Fruit fly (Drosophila melanogaster): Measurements from ENCODE around the gene CG14207.

The CG14207 gene

dm6 chrX:19604997-19605396 is at the start of gene CG14207:
CG14207 (plus strand) TSS chrX:19605199.
- TF ChIP-seq Ets96B (tag; optimal IDR thresholded peaks at IDR 0.05): no peak
- no peak for TF ChIP-seq Eip93F (GFP tag; optimal IDR thresholded peaks at IDR 0.05)
- TF ChIP-seq CG15336 (GFP tag; IDR thresholded peaks at IDR 0.05): no peak
- TF ChIP-seq CG31627 (GFP tag; optimal IDR thresholded peaks at IDR 0.05): no peak
- TF ChIP-seq CG3032 (tag; optimal IDR thresholded peaks at IDR 0.05): peak; percentile 0
- TF ChIP-seq topi (GFP tag; optimal IDR thresholded peaks at IDR 0.05): no peak
- TF ChIP-seq fkh (GFP tag; optimal IDR thresholded peaks at IDR 0.05): no peak
- no peak for TF ChIP-seq spab (GFP tag; optimal IDR thresholded peaks at IDR 0.05)
- TF ChIP-seq Hr4 (GFP tag; optimal IDR thresholded peaks at IDR 0.05): no peak
- TF ChIP-seq salr (GFP tag; optimal IDR thresholded peaks at IDR 0.05): no peak
- TF ChIP-seq Smox (GFP tag; optimal IDR thresholded peaks at IDR 0.05): no peak
- TF ChIP-seq CG6163 (GFP tag; IDR thresholded peaks at IDR 0.05): peak; percentile 47; the same call in 1 of the 3 replicates
- TF ChIP-seq Ets21C (GFP tag; optimal IDR thresholded peaks at IDR 0.05): no peak
- TF ChIP-seq CG11902 (GFP tag; optimal IDR thresholded peaks at IDR 0.05): no peak
- TF ChIP-seq CG7368 (GFP tag; optimal IDR thresholded peaks at IDR 0.05): no peak
- TF ChIP-seq Eip78C (GFP tag): peak; percentile 66
- TF ChIP-seq cyc (GFP tag; optimal IDR thresholded peaks at IDR 0.05): no peak
- no peak for TF ChIP-seq CG8319 (GFP tag; optimal IDR thresholded peaks at IDR 0.05)
- TF ChIP-seq CG4318 (GFP tag; optimal IDR thresholded peaks at IDR 0.05): no peak
- no peak for TF ChIP-seq Blimp-1 (GFP tag; optimal IDR thresholded peaks at IDR 0.05)
- no peak for TF ChIP-seq lz (GFP tag; optimal IDR thresholded peaks at IDR 0.05)
- peak; percentile 31 for TF ChIP-seq CG6808 (GFP tag; optimal IDR thresholded peaks at IDR 0.05)
- no peak for TF ChIP-seq CG10669 (GFP tag; optimal IDR thresholded peaks at IDR 0.05)
- no peak for TF ChIP-seq CG6854 (GFP tag; optimal IDR thresholded peaks at IDR 0.05)
- TF ChIP-seq CG6792 (GFP tag; optimal IDR thresholded peaks at IDR 0.05): no peak
- no peak for TF ChIP-seq CG34406 (GFP tag; optimal IDR thresholded peaks at IDR 0.05)
- no peak for TF ChIP-seq net (GFP tag; optimal IDR thresholded peaks at IDR 0.05)
- peak; percentile 3 for TF ChIP-seq Met (GFP tag; optimal IDR thresholded peaks at IDR 0.05)
- no peak for TF ChIP-seq CG11294 (GFP tag; IDR thresholded peaks at IDR 0.05)
- TF ChIP-seq OdsH (GFP tag; optimal IDR thresholded peaks at IDR 0.05): no peak
- TF ChIP-seq Hr39 (GFP tag; optimal IDR thresholded peaks at IDR 0.05): no peak
- TF ChIP-seq Sox14 (GFP tag; optimal IDR thresholded peaks at IDR 0.05): peak; percentile 34
- no peak for TF ChIP-seq Lpt (GFP tag; optimal IDR thresholded peaks at IDR 0.05)
- TF ChIP-seq Eip75B (GFP tag; optimal IDR thresholded peaks at IDR 0.05): no peak
- TF ChIP-seq Hr38 (GFP tag; optimal IDR thresholded peaks at IDR 0.05): no peak
- peak; percentile 2 to 10 for TF ChIP-seq ss (GFP tag; optimal IDR thresholded peaks at IDR 0.05)
- no peak for TF ChIP-seq acj6 (GFP tag; optimal IDR thresholded peaks at IDR 0.05)
- peak; percentile 28; the same call in 1 of the 3 replicates for TF ChIP-seq eg (GFP tag; IDR thresholded peaks at IDR 0.05)
- TF ChIP-seq CG9139 (GFP tag; optimal IDR thresholded peaks at IDR 0.05): no peak
- TF ChIP-seq fd85E (GFP tag; optimal IDR thresholded peaks at IDR 0.05): no peak
- no peak for TF ChIP-seq CG10631 (GFP tag; optimal IDR thresholded peaks at IDR 0.05)
- no peak for TF ChIP-seq CG6276 (GFP tag; optimal IDR thresholded peaks at IDR 0.05)
- no peak for TF ChIP-seq pdm3 (GFP tag; optimal IDR thresholded peaks at IDR 0.05)
- TF ChIP-seq Gug (GFP tag; IDR thresholded peaks at IDR 0.05): no peak
- no peak for TF ChIP-seq dsx (GFP tag; optimal IDR thresholded peaks at IDR 0.05; ENCODE audit: poor library complexity, severe bottlenecking)
- peak; percentile 2 for TF ChIP-seq CG3919 (GFP tag; optimal IDR thresholded peaks at IDR 0.05)
- TF ChIP-seq CG16779 (tag; optimal IDR thresholded peaks at IDR 0.05): peak; percentile 29
- no peak for TF ChIP-seq fd59A (GFP tag; optimal IDR thresholded peaks at IDR 0.05)
- no peak for TF ChIP-seq dac (GFP tag; optimal IDR thresholded peaks at IDR 0.05)
- no peak for TF ChIP-seq CG8632 (GFP tag; optimal IDR thresholded peaks at IDR 0.05)
- TF ChIP-seq esn (GFP tag; optimal IDR thresholded peaks at IDR 0.05): peak; percentile 19
- TF ChIP-seq Sox15 (GFP tag; optimal IDR thresholded peaks at IDR 0.05): no peak
- no peak for TF ChIP-seq CG11762 (GFP tag; optimal IDR thresholded peaks at IDR 0.05; ENCODE audit: insufficient read depth)
